Fruit fly (Drosophila melanogaster) whole organism, prepupa: ENCODE measurements around the gene Pyroxd1.

Experiments
- CG16779 ChIP-seq: fragments of 200-800 bp; sonication (Bioruptor generic); optimal IDR thresholded peaks from 3 replicates; lab custom pipeline; 2017; ENCODE audit warnings: missing biosample characterization, mild to moderate bottlenecking, missing genetic modification characterization
- CG6808 ChIP-seq: fragments of 200-800 bp; sonication (Bioruptor generic); optimal IDR thresholded peaks from 3 replicates; lab custom pipeline; 2017; ENCODE audit warnings: missing biosample characterization, missing genetic modification characterization, mild to moderate bottlenecking, moderate library complexity, missing genetic modification reagents
- CG7368 ChIP-seq: fragments of 200-800 bp; sonication (Bioruptor generic); optimal IDR thresholded peaks from 3 replicates; lab custom pipeline; 2016; ENCODE audit warnings: missing biosample characterization, missing genetic modification characterization
- Sox14 ChIP-seq: fragments of 200-800 bp; sonication (Bioruptor generic); optimal IDR thresholded peaks from 3 replicates; lab custom pipeline; 2016; ENCODE audit warnings: missing biosample characterization, missing genetic modification characterization

DNA sequence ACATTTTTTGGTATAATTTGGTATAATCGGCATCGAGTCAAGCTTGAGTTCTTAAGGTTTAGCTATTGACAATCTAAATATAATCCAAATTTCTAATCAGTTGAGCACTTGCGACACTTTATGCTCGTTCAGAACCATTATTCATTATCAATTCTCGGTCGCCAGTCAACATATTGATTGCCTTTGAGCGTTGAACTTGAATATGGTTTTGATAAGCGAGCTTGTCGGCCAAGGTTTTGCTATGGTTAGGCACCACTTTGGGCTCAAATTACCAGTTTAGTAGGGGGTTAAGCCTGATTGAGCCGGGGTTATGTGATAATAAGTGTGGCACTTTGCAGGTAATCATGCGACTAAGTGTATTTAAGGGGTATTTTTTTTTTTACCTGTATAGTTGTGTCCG lies 16.8 kb upstream of the Pyroxd1 start:
- TF ChIP-seq Sox14 (GFP tag; lab: Kevin White, UChicago) (no peak), CG16779 (no peak), CG7368 (no peak), CG6808 (GFP tag; lab: Kevin White, UChicago) (no peak)
